Worm (Caenorhabditis elegans): ENCODE data around the gene C09E8.6.
A peak's percentile ranks its signal among the peaks of the same experiment; 100 is the strongest.
"Not testable (repeated sequence)": the region's sequence is repeated elsewhere in the genome, so short reads cannot be mapped to it uniquely, and the experiment has no call there.

Gene C09E8.6

ce11 chrII:526375-526774, 29.9 kb upstream of the C09E8.6 start, which contains the start of gene lgc-34:
lgc-34 (plus strand) TSS chrII:526574.
- no peak for TF ChIP-seq unc-62 (GFP tag; optimal IDR thresholded peaks at IDR 0.05)
- TF ChIP-seq drap-1 (GFP tag; optimal IDR thresholded peaks at IDR 0.05), result no peak
- peak; percentile 35 for TF ChIP-seq unc-120 (tag; optimal IDR thresholded peaks at IDR 0.05; ENCODE audit: poor library complexity, severe bottlenecking)
- TF ChIP-seq hlh-1 (tag; optimal IDR thresholded peaks at IDR 0.05), result peak; percentile 95

- not testable (repeated sequence) for TF ChIP-seq unc-62, ceh-83, flh-1 (GFP tag; optimal IDR thresholded peaks at IDR 0.05)
These were observed 21.1 kb upstream of the C09E8.6 start, which contains the start of gene T27A1.3 for ce11 chrII:535226-535625. T27A1.3 (plus strand) TSS chrII:535526.

ce11 chrII:536775-537174, 19.5 kb upstream of the C09E8.6 start, which contains the start of gene T27A1.2:
T27A1.2 (minus strand) TSS chrII:536875.
- TF ChIP-seq nhr-237 (tag; optimal IDR thresholded peaks at IDR 0.05), result no peak
- TF ChIP-seq ceh-43 (GFP tag; optimal IDR thresholded peaks at IDR 0.05), result no peak
- no peak for TF ChIP-seq nhr-28 (tag; optimal IDR thresholded peaks at IDR 0.05)
- no peak for TF ChIP-seq nhr-12 (tag; optimal IDR thresholded peaks at IDR 0.05)
- no peak for TF ChIP-seq tbx-8 (GFP tag; optimal IDR thresholded peaks at IDR 0.05)
- TF ChIP-seq lsy-2 (tag; optimal IDR thresholded peaks at IDR 0.05), result no peak
- no peak for TF ChIP-seq ztf-11 (tag; optimal IDR thresholded peaks at IDR 0.05)
- no peak for TF ChIP-seq flh-1 (GFP tag; optimal IDR thresholded peaks at IDR 0.05)
- TF ChIP-seq blmp-1 (tag; optimal IDR thresholded peaks at IDR 0.05), result no peak
- TF ChIP-seq ceh-83 (GFP tag; optimal IDR thresholded peaks at IDR 0.05), result no peak
- TF ChIP-seq elt-3 (tag; optimal IDR thresholded peaks at IDR 0.05), result no peak
- no peak for TF ChIP-seq ham-2 (GFP tag; optimal IDR thresholded peaks at IDR 0.05)
- no peak for TF ChIP-seq snpc-4 (tag; optimal IDR thresholded peaks at IDR 0.05)
- TF ChIP-seq bed-3 (GFP tag; optimal IDR thresholded peaks at IDR 0.05), result no peak
- no peak for TF ChIP-seq nhr-2 (tag; optimal IDR thresholded peaks at IDR 0.05)
- no peak for TF ChIP-seq lin-32 (GFP tag; optimal IDR thresholded peaks at IDR 0.05)
- TF ChIP-seq mls-2 (tag; optimal IDR thresholded peaks at IDR 0.05), result no peak
- TF ChIP-seq M03D4.4 (tag; optimal IDR thresholded peaks at IDR 0.05), result no peak
- TF ChIP-seq ceh-39 (tag; optimal IDR thresholded peaks at IDR 0.05), result no peak
- no peak for TF ChIP-seq unc-39 (tag; optimal IDR thresholded peaks at IDR 0.05)

ce11 chrII:542416-542815, 13.9 kb upstream of the C09E8.6 start:
- TF ChIP-seq nhr-2 (tag; optimal IDR thresholded peaks at IDR 0.05), result no peak
- no peak for TF ChIP-seq nhr-76 (tag; optimal IDR thresholded peaks at IDR 0.05)
- TF ChIP-seq zip-8 (tag; optimal IDR thresholded peaks at IDR 0.05), result no peak
- TF ChIP-seq lsy-2 (tag; optimal IDR thresholded peaks at IDR 0.05), result no peak
- TF ChIP-seq unc-120 (tag; optimal IDR thresholded peaks at IDR 0.05; ENCODE audit: poor library complexity, severe bottlenecking), result no peak
- TF ChIP-seq nhr-12 (tag; optimal IDR thresholded peaks at IDR 0.05), result no peak
- no peak for TF ChIP-seq mls-2 (tag; optimal IDR thresholded peaks at IDR 0.05)
- no peak for TF ChIP-seq sem-2 (GFP tag; optimal IDR thresholded peaks at IDR 0.05)
- no peak for TF ChIP-seq M03D4.4 (tag; optimal IDR thresholded peaks at IDR 0.05)
- no peak for TF ChIP-seq sptf-1 (tag; optimal IDR thresholded peaks at IDR 0.05)
- no peak for TF ChIP-seq tbx-8 (GFP tag; optimal IDR thresholded peaks at IDR 0.05)
- no peak for TF ChIP-seq bed-3 (GFP tag; optimal IDR thresholded peaks at IDR 0.05)
- TF ChIP-seq ceh-83 (GFP tag; optimal IDR thresholded peaks at IDR 0.05), result no peak
- TF ChIP-seq ceh-43 (GFP tag; optimal IDR thresholded peaks at IDR 0.05), result no peak
- TF ChIP-seq lin-32 (GFP tag; optimal IDR thresholded peaks at IDR 0.05), result no peak
- no peak for TF ChIP-seq elt-3 (tag; optimal IDR thresholded peaks at IDR 0.05)
- no peak for TF ChIP-seq nhr-237 (tag; optimal IDR thresholded peaks at IDR 0.05)
- TF ChIP-seq nhr-28 (tag; optimal IDR thresholded peaks at IDR 0.05), result no peak
- no peak for TF ChIP-seq cnd-1 (tag; optimal IDR thresholded peaks at IDR 0.05)
- TF ChIP-seq ztf-11 (tag; optimal IDR thresholded peaks at IDR 0.05), result no peak

- no peak for TF ChIP-seq blmp-1 (tag; optimal IDR thresholded peaks at IDR 0.05)
- TF ChIP-seq mls-2 (tag; optimal IDR thresholded peaks at IDR 0.05), result no peak
- TF ChIP-seq nhr-76 (tag; optimal IDR thresholded peaks at IDR 0.05), result no peak
- TF ChIP-seq lin-32 (GFP tag; optimal IDR thresholded peaks at IDR 0.05), result no peak
These were observed 9.9 kb upstream of the C09E8.6 start, which contains the start of gene mlt-10 for ce11 chrII:546405-546804. mlt-10 (plus strand) TSS chrII:546705.

ce11 chrII:549501-549900, 6.8 kb upstream of the C09E8.6 start:
- no peak for TF ChIP-seq snpc-4 (tag; optimal IDR thresholded peaks at IDR 0.05)
- no peak for TF ChIP-seq nhr-237 (tag; optimal IDR thresholded peaks at IDR 0.05)
- TF ChIP-seq sptf-1 (tag; optimal IDR thresholded peaks at IDR 0.05), result no peak
- TF ChIP-seq pha-4 (tag; optimal IDR thresholded peaks at IDR 0.05), result no peak
- no peak for TF ChIP-seq nhr-28 (tag; optimal IDR thresholded peaks at IDR 0.05)
- no peak for TF ChIP-seq hlh-1 (tag; optimal IDR thresholded peaks at IDR 0.05)
- no peak for TF ChIP-seq mls-2 (tag; optimal IDR thresholded peaks at IDR 0.05)
- no peak for TF ChIP-seq ztf-11 (tag; optimal IDR thresholded peaks at IDR 0.05)
- no peak for TF ChIP-seq nhr-12 (tag; optimal IDR thresholded peaks at IDR 0.05)
- TF ChIP-seq unc-39 (tag; optimal IDR thresholded peaks at IDR 0.05), result no peak
- no peak for TF ChIP-seq mab-5 (tag; optimal IDR thresholded peaks at IDR 0.05)
- TF ChIP-seq mep-1 (tag; optimal IDR thresholded peaks at IDR 0.05), result no peak
- TF ChIP-seq ceh-83 (GFP tag; optimal IDR thresholded peaks at IDR 0.05), result no peak
- no peak for TF ChIP-seq tbx-8 (GFP tag; optimal IDR thresholded peaks at IDR 0.05)
- TF ChIP-seq lin-13 (tag; optimal IDR thresholded peaks at IDR 0.05), result no peak
- TF ChIP-seq M03D4.4 (tag; optimal IDR thresholded peaks at IDR 0.05), result no peak
- TF ChIP-seq unc-62 (GFP tag; optimal IDR thresholded peaks at IDR 0.05), result no peak
